Worm (Caenorhabditis elegans) whole organism, L2 larva: Measurements from ENCODE around the gene F52G3.5.
A peak's percentile ranks its signal among the peaks of the same experiment; 100 is the strongest.

Experiments
- C34F6.9 ChIP-seq: fragments of 150-350 bp; optimal IDR thresholded peaks from 2 replicates; lab custom pipeline; 2014; ENCODE audit warnings: missing biosample characterization, missing genetic modification characterization
- F13H6.1 ChIP-seq: sonication (generic microtip); optimal IDR thresholded peaks from 2 replicates; lab custom pipeline; 2016; ENCODE audit warnings: missing genetic modification characterization, missing compliant biosample characterization
- R02D3.7 ChIP-seq: fragments of 150-350 bp; optimal IDR thresholded peaks from 2 replicates; lab custom pipeline; 2014; ENCODE audit warnings: missing biosample characterization, missing genetic modification characterization
- Y55F3AM.14 ChIP-seq: fragments of 200-800 bp; sonication (Bioruptor generic); optimal IDR thresholded peaks from 2 replicates; lab custom pipeline; 2018; ENCODE audit warnings: mild to moderate bottlenecking, missing genetic modification characterization, missing compliant biosample characterization
- ZK546.5 ChIP-seq: sonication (generic microtip); optimal IDR thresholded peaks from 2 replicates; lab custom pipeline; 2017; ENCODE audit warnings: missing biosample characterization, missing genetic modification characterization
- aly-2 ChIP-seq: fragments of 150-350 bp; optimal IDR thresholded peaks from 2 replicates; lab custom pipeline; 2014; ENCODE audit warnings: missing biosample characterization, missing genetic modification characterization
- ama-1 ChIP-seq: fragments of 150-350 bp; optimal IDR thresholded peaks from 2 replicates; lab custom pipeline; 2018; ENCODE audit warnings: inconsistent platforms
- blmp-1 ChIP-seq: sonication (generic microtip); optimal IDR thresholded peaks from 2 replicates; lab custom pipeline; 2017; ENCODE audit warnings: missing genetic modification characterization, mild to moderate bottlenecking, missing compliant biosample characterization, antibody characterized with exemption, moderate library complexity; ENCODE audit not compliant: insufficient read depth
- ceh-16 ChIP-seq: fragments of 150-350 bp; optimal IDR thresholded peaks from 2 replicates; lab custom pipeline; 2014; ENCODE audit warnings: missing biosample characterization, missing genetic modification characterization
- ceh-82 ChIP-seq: fragments of 150-350 bp; optimal IDR thresholded peaks from 2 replicates; lab custom pipeline; 2014; ENCODE audit warnings: missing biosample characterization, missing genetic modification characterization
- crh-2 ChIP-seq: sonication (generic microtip); optimal IDR thresholded peaks from 2 replicates; lab custom pipeline; 2017; ENCODE audit warnings: missing biosample characterization, missing genetic modification characterization
- dmd-4 ChIP-seq: sonication (generic microtip); optimal IDR thresholded peaks from 2 replicates; lab custom pipeline; 2017; ENCODE audit warnings: missing biosample characterization, missing genetic modification characterization
- egl-27 ChIP-seq: sonication (generic microtip); optimal IDR thresholded peaks from 3 replicates; lab custom pipeline; 2017; ENCODE audit warnings: missing biosample characterization, missing genetic modification reagents, missing genetic modification characterization
- elt-1 ChIP-seq: fragments of 150-350 bp; optimal IDR thresholded peaks from 2 replicates; lab custom pipeline; 2014; ENCODE audit warnings: missing biosample characterization, missing genetic modification characterization
- elt-3 ChIP-seq: sonication (generic microtip); optimal IDR thresholded peaks from 2 replicates; lab custom pipeline; 2017; ENCODE audit warnings: missing biosample characterization, missing genetic modification characterization
- fos-1 ChIP-seq: fragments of 150-350 bp; optimal IDR thresholded peaks from 2 replicates; lab custom pipeline; 2014; ENCODE audit warnings: missing biosample characterization, missing genetic modification characterization
- gmeb-1 ChIP-seq: fragments of 150-350 bp; optimal IDR thresholded peaks from 2 replicates; lab custom pipeline; 2014; ENCODE audit warnings: missing biosample characterization, missing genetic modification characterization
- lin-11 ChIP-seq: fragments of 150-350 bp; sonication (generic microtip); optimal IDR thresholded peaks from 2 replicates; lab custom pipeline; 2014; ENCODE audit warnings: missing biosample characterization, missing genetic modification characterization, inconsistent platforms, mixed read lengths
- lin-13 ChIP-seq: fragments of 150-350 bp; optimal IDR thresholded peaks from 2 replicates; lab custom pipeline; 2014; ENCODE audit warnings: missing biosample characterization, missing genetic modification reagents, missing genetic modification characterization
- lin-39 ChIP-seq: fragments of 150-350 bp; optimal IDR thresholded peaks from 2 replicates; lab custom pipeline; 2014; ENCODE audit warnings: missing biosample characterization, missing genetic modification reagents, missing genetic modification characterization
- lsy-2 ChIP-seq, 2 experiments: fragments of 150-350 bp in 1 of 2; sonication (generic microtip) in 1 of 2; optimal IDR thresholded peaks; 2 replicates each; lab custom pipeline; 2014 to 2017; ENCODE audit warnings: missing biosample characterization in 2 of 2, missing genetic modification characterization in 2 of 2
- mab-5 ChIP-seq: fragments of 150-350 bp; optimal IDR thresholded peaks from 2 replicates; lab custom pipeline; 2014; ENCODE audit warnings: missing biosample characterization, missing genetic modification characterization
- mdl-1 ChIP-seq, 2 experiments: fragments of 150-350 bp in 1 of 2; sonication (generic microtip) in 1 of 2; optimal IDR thresholded peaks; 2 replicates each; lab custom pipeline; 2017; ENCODE audit warnings: missing biosample characterization in 2 of 2, missing genetic modification characterization in 2 of 2
- nhr-10 ChIP-seq: sonication (generic microtip); optimal IDR thresholded peaks from 2 replicates; lab custom pipeline; 2017; ENCODE audit warnings: missing biosample characterization, missing genetic modification characterization
- nhr-11 ChIP-seq: fragments of 150-350 bp; optimal IDR thresholded peaks from 2 replicates; lab custom pipeline; 2014; ENCODE audit warnings: missing biosample characterization, missing genetic modification characterization
- nhr-12 ChIP-seq: fragments of 150-350 bp; optimal IDR thresholded peaks from 2 replicates; lab custom pipeline; 2014; ENCODE audit warnings: missing biosample characterization, missing genetic modification characterization
- nhr-129 ChIP-seq: fragments of 150-350 bp; optimal IDR thresholded peaks from 2 replicates; lab custom pipeline; 2014; ENCODE audit warnings: missing biosample characterization, missing genetic modification characterization
- nhr-21 ChIP-seq: fragments of 150-350 bp; optimal IDR thresholded peaks from 2 replicates; lab custom pipeline; 2014; ENCODE audit warnings: missing biosample characterization, missing genetic modification characterization
- nhr-23 ChIP-seq: fragments of 150-350 bp; optimal IDR thresholded peaks from 2 replicates; lab custom pipeline; 2014; ENCODE audit warnings: missing biosample characterization, missing genetic modification reagents, missing genetic modification characterization
- nhr-237 ChIP-seq: fragments of 150-350 bp; optimal IDR thresholded peaks from 2 replicates; lab custom pipeline; 2014; ENCODE audit warnings: missing biosample characterization, missing genetic modification characterization
- nhr-25 ChIP-seq: fragments of 150-350 bp; sonication (generic microtip); optimal IDR thresholded peaks from 3 replicates; lab custom pipeline; 2014; ENCODE audit warnings: missing biosample characterization, missing genetic modification characterization
- nhr-6 ChIP-seq: fragments of 150-350 bp; optimal IDR thresholded peaks from 2 replicates; lab custom pipeline; 2014; ENCODE audit warnings: missing biosample characterization, missing genetic modification characterization
- nhr-77 ChIP-seq: fragments of 150-350 bp; optimal IDR thresholded peaks from 2 replicates; lab custom pipeline; 2014; ENCODE audit warnings: missing biosample characterization, missing genetic modification characterization
- peb-1 ChIP-seq: fragments of 150-350 bp; optimal IDR thresholded peaks from 2 replicates; lab custom pipeline; 2014; ENCODE audit warnings: missing biosample characterization, missing genetic modification characterization
- sem-4 ChIP-seq: fragments of 150-350 bp; optimal IDR thresholded peaks from 2 replicates; lab custom pipeline; 2014; ENCODE audit warnings: missing biosample characterization, missing genetic modification reagents, missing genetic modification characterization
- sma-3 ChIP-seq: sonication (generic microtip); optimal IDR thresholded peaks from 2 replicates; lab custom pipeline; 2016; ENCODE audit warnings: missing genetic modification reagents, missing genetic modification characterization, missing compliant biosample characterization
- snpc-4 ChIP-seq: fragments of 150-350 bp; optimal IDR thresholded peaks from 2 replicates; lab custom pipeline; 2014; ENCODE audit warnings: missing biosample characterization, missing genetic modification characterization
- unc-39 ChIP-seq: fragments of 150-350 bp; optimal IDR thresholded peaks from 2 replicates; lab custom pipeline; 2014; ENCODE audit warnings: missing biosample characterization, missing genetic modification characterization
- unc-55 ChIP-seq: fragments of 150-350 bp; sonication (generic microtip); optimal IDR thresholded peaks from 3 replicates; lab custom pipeline; 2014; ENCODE audit warnings: missing biosample characterization, missing genetic modification reagents, missing genetic modification characterization
- zag-1 ChIP-seq: fragments of 150-350 bp; optimal IDR thresholded peaks from 2 replicates; lab custom pipeline; 2014; ENCODE audit warnings: missing biosample characterization, missing genetic modification characterization
- ztf-1 ChIP-seq: fragments of 200-800 bp; sonication (Bioruptor generic); conservative IDR thresholded peaks from 2 replicates; pipeline ENCODE4 v1.3.6; 2022; ENCODE audit warnings: missing genetic modification characterization, missing compliant biosample characterization
- ztf-4 ChIP-seq: fragments of 150-350 bp; optimal IDR thresholded peaks from 2 replicates; lab custom pipeline; 2014; ENCODE audit warnings: missing biosample characterization, missing genetic modification characterization

F52G3.5 gene

ce11 chrX:16967813-16968212 lies 8.1 kb downstream of the F52G3.5 start:
- TF ChIP-seq fos-1 (no peak), peb-1 (tag; lab: Kevin White, UChicago) (no peak), lin-13 (GFP tag; lab: Kevin White, UChicago) (no peak)
- TF ChIP-seq, all 48 proteins: peak for 0

ce11 chrX:16965888-16966287 lies 10.1 kb downstream of the F52G3.5 start:
- TF ChIP-seq elt-1 (tag; lab: Kevin White, UChicago) = no peak
- no peak for TF ChIP-seq ztf-1 (GFP tag; lab: Robert Waterston, UW)
- TF ChIP-seq sem-4 (tag; lab: Kevin White, UChicago) = no peak
- no peak for TF ChIP-seq nhr-12 (tag; lab: Kevin White, UChicago)
- TF ChIP-seq lin-11 (tag; lab: Kevin White, UChicago) = no peak
- TF ChIP-seq nhr-237 (tag; lab: Kevin White, UChicago) = no peak
- no peak for TF ChIP-seq R02D3.7 (tag; lab: Kevin White, UChicago)
- no peak for TF ChIP-seq dmd-4 (tag; lab: Kevin White, UChicago)
- TF ChIP-seq ama-1 (lab: Kevin White, UChicago) = no peak
- TF ChIP-seq snpc-4 (tag; lab: Kevin White, UChicago) = no peak

ce11 chrX:16963519-16963971 lies 12.4 kb downstream of the F52G3.5 start, which contains the start of the genes F52G3.1 and F52G3.7:
Gene F52G3.1 (plus strand): TSS chrX:16963871.
Gene F52G3.7 (plus strand): TSS chrX:16963921.
- no peak for TF ChIP-seq sma-3 (GFP tag; lab: Kevin White, UChicago)
- peak; percentile 69 for TF ChIP-seq fos-1

ce11 chrX:16962640-16963039 lies 13.3 kb downstream of the F52G3.5 start:
- TF ChIP-seq unc-55 (GFP tag; lab: Kevin White, UChicago) = no peak
- TF ChIP-seq nhr-237 (tag; lab: Kevin White, UChicago) = no peak
- TF ChIP-seq ceh-82 (tag; lab: Kevin White, UChicago) = no peak
- no peak for TF ChIP-seq Y55F3AM.14 (GFP tag; lab: Kevin White, UChicago)
- no peak for TF ChIP-seq ztf-1 (GFP tag; lab: Robert Waterston, UW)
- no peak for TF ChIP-seq sem-4 (tag; lab: Kevin White, UChicago)
- TF ChIP-seq nhr-10 (tag; lab: Kevin White, UChicago) = no peak
- no peak for TF ChIP-seq snpc-4 (tag; lab: Kevin White, UChicago)
- no peak for TF ChIP-seq C34F6.9
- no peak for TF ChIP-seq fos-1
- TF ChIP-seq mab-5 (tag; lab: Kevin White, UChicago) = no peak
- TF ChIP-seq, all 48 proteins: peak for 0

ce11 chrX:16961387-16961786 lies 14.6 kb downstream of the F52G3.5 start:
- TF ChIP-seq C34F6.9 = peak; percentile 93
- TF ChIP-seq ceh-16 (tag; lab: Kevin White, UChicago) = no peak
- no peak for TF ChIP-seq ztf-1 (GFP tag; lab: Robert Waterston, UW)
- TF ChIP-seq unc-55 (GFP tag; lab: Kevin White, UChicago) = peak; percentile 95
- TF ChIP-seq nhr-129 = peak; percentile 96
- no peak for TF ChIP-seq nhr-237 (tag; lab: Kevin White, UChicago)
- peak; percentile 93 for TF ChIP-seq crh-2 (tag; lab: Kevin White, UChicago)
- peak; percentile 90 for TF ChIP-seq zag-1 (tag; lab: Kevin White, UChicago)
- TF ChIP-seq mdl-1 (tag; optimal IDR thresholded peaks at IDR 0.05; lab: Kevin White, UChicago) = peak; percentile 53 to 89
- no peak for TF ChIP-seq ama-1 (lab: Kevin White, UChicago)
- TF ChIP-seq F13H6.1 (tag; lab: Kevin White, UChicago) = peak; percentile 95
- TF ChIP-seq mab-5 (tag; lab: Kevin White, UChicago) = peak; percentile 52
- TF ChIP-seq nhr-11 (tag; lab: Kevin White, UChicago) = no peak
- no peak for TF ChIP-seq unc-39 (tag; lab: Kevin White, UChicago)
- no peak for TF ChIP-seq peb-1 (tag; lab: Kevin White, UChicago)
- TF ChIP-seq dmd-4 (tag; lab: Kevin White, UChicago) = no peak
- TF ChIP-seq ZK546.5 (tag; lab: Kevin White, UChicago) = peak; percentile 5
- peak; percentile 64 for TF ChIP-seq nhr-23
- peak; percentile 79 for TF ChIP-seq nhr-21 (tag; lab: Kevin White, UChicago)
- TF ChIP-seq lin-39 (tag; lab: Kevin White, UChicago) = peak; percentile 76
- TF ChIP-seq R02D3.7 (tag; lab: Kevin White, UChicago) = no peak
- no peak for TF ChIP-seq nhr-12 (tag; lab: Kevin White, UChicago)
- no peak for TF ChIP-seq aly-2 (tag; lab: Kevin White, UChicago)
- peak; percentile 77 for TF ChIP-seq nhr-6
- no peak for TF ChIP-seq ceh-82 (tag; lab: Kevin White, UChicago)
- TF ChIP-seq ztf-4 (tag; lab: Kevin White, UChicago) = peak; percentile 78
- peak; percentile 81 for TF ChIP-seq egl-27 (tag; lab: Kevin White, UChicago)
- TF ChIP-seq gmeb-1 (tag; lab: Kevin White, UChicago) = peak; percentile 65
- peak; percentile 56 for TF ChIP-seq snpc-4 (tag; lab: Kevin White, UChicago)
- peak; percentile 48 to 80 for TF ChIP-seq lsy-2 (tag; optimal IDR thresholded peaks at IDR 0.05; lab: Kevin White, UChicago)
- TF ChIP-seq nhr-25 = peak; percentile 84
- peak; percentile 83 for TF ChIP-seq blmp-1 (tag; lab: Kevin White, UChicago)
- peak; percentile 73 for TF ChIP-seq sma-3 (GFP tag; lab: Kevin White, UChicago)
- TF ChIP-seq nhr-77 = no peak
- no peak for TF ChIP-seq elt-3 (tag; lab: Kevin White, UChicago)
